Fruit fly (Drosophila melanogaster) whole organism, embryonic: Measurements from ENCODE around the gene cmb.

Experiments
- Antp ChIP-seq: fragments of 200-800 bp; sonication (Bioruptor generic); optimal IDR thresholded peaks from 3 replicates; lab custom pipeline; 2016; ENCODE audit warnings: missing biosample characterization, missing genetic modification characterization
- BEAF-32 ChIP-seq: fragments of 200-800 bp; sonication (Bioruptor generic); optimal IDR thresholded peaks from 3 replicates; lab custom pipeline; 2017; ENCODE audit warnings: missing biosample characterization, missing genetic modification characterization, mild to moderate bottlenecking, moderate library complexity, missing genetic modification reagents
- CG10543 ChIP-seq: fragments of 200-800 bp; sonication (Bioruptor generic); optimal IDR thresholded peaks from 3 replicates; lab custom pipeline; 2017; ENCODE audit warnings: missing biosample characterization, mild to moderate bottlenecking, missing genetic modification characterization, moderate library complexity
- CG11085 ChIP-seq: fragments of 200-800 bp; sonication (Bioruptor generic); IDR thresholded peaks from 2 replicates; pipeline ENCODE4 v1.3.6; 2022; ENCODE audit warnings: missing biosample characterization, missing genetic modification characterization
- CG12104 ChIP-seq: fragments of 200-800 bp; sonication (Bioruptor generic); optimal IDR thresholded peaks from 3 replicates; lab custom pipeline; 2016; ENCODE audit warnings: missing biosample characterization, missing genetic modification characterization
- CG13123 ChIP-seq: fragments of 200-800 bp; sonication (Bioruptor generic); optimal IDR thresholded peaks from 2 replicates; lab custom pipeline; 2016; ENCODE audit warnings: missing biosample characterization, missing genetic modification characterization
- CG13424 ChIP-seq: fragments of 200-800 bp; sonication (Bioruptor generic); optimal IDR thresholded peaks from 2 replicates; lab custom pipeline; 2019; ENCODE audit warnings: missing biosample characterization, mild to moderate bottlenecking, missing genetic modification characterization, moderate library complexity
- CG14860 ChIP-seq: fragments of 200-800 bp; sonication (Bioruptor generic); IDR thresholded peaks from 3 replicates; pipeline ENCODE4 v1.3.6; 2022; ENCODE audit warnings: missing biosample characterization, missing genetic modification characterization; ENCODE audit not compliant: partially characterized antibody
- CG17361 ChIP-seq: fragments of 200-800 bp; sonication (Bioruptor generic); IDR thresholded peaks from 3 replicates; pipeline ENCODE4 v1.3.6; 2022; ENCODE audit warnings: missing biosample characterization, missing genetic modification characterization
- CG18262 ChIP-seq: fragments of 200-800 bp; optimal IDR thresholded peaks from 3 replicates; lab custom pipeline; 2019; ENCODE audit warnings: missing biosample characterization, mild to moderate bottlenecking, missing genetic modification characterization, moderate library complexity
- CG2712 ChIP-seq: fragments of 200-800 bp; optimal IDR thresholded peaks from 3 replicates; lab custom pipeline; 2019; ENCODE audit warnings: missing biosample characterization, mild to moderate bottlenecking, missing genetic modification characterization, moderate library complexity
- CG31441 ChIP-seq: fragments of 200-800 bp; sonication (Bioruptor generic); IDR thresholded peaks from 2 replicates; pipeline ENCODE4 v1.3.6; 2022; ENCODE audit warnings: missing biosample characterization, missing genetic modification characterization
- CG3281 ChIP-seq: fragments of 200-800 bp; sonication (Bioruptor generic); optimal IDR thresholded peaks from 3 replicates; lab custom pipeline; 2017; ENCODE audit warnings: missing biosample characterization, mild to moderate bottlenecking, missing genetic modification characterization
- CG6272 ChIP-seq: fragments of 200-800 bp; sonication (Bioruptor generic); IDR thresholded peaks from 2 replicates; pipeline ENCODE4 v1.3.6; 2022; ENCODE audit warnings: missing biosample characterization, missing genetic modification characterization
- CG7745 ChIP-seq: fragments of 200-800 bp; sonication (Bioruptor generic); optimal IDR thresholded peaks from 2 replicates; lab custom pipeline; 2018; ENCODE audit warnings: missing biosample characterization, mild to moderate bottlenecking, missing genetic modification characterization, moderate library complexity
- CkIIα-i1 ChIP-seq: fragments of 200-800 bp; sonication (Bioruptor generic); IDR thresholded peaks from 2 replicates; pipeline ENCODE4 v1.3.6; 2022; ENCODE audit warnings: missing biosample characterization, missing genetic modification characterization
- Doc2 ChIP-seq: fragments of 200-800 bp; sonication (Bioruptor generic); IDR thresholded peaks from 2 replicates; pipeline ENCODE4 v1.3.6; 2022; ENCODE audit warnings: missing biosample characterization, missing genetic modification characterization
- Gug ChIP-seq: fragments of 200-800 bp; sonication (Bioruptor generic); IDR thresholded peaks from 4 replicates; pipeline ENCODE4 v1.3.6; 2022; ENCODE audit warnings: missing biosample characterization, missing genetic modification characterization
- H2.0 ChIP-seq: fragments of 200-800 bp; sonication (Bioruptor generic); IDR thresholded peaks from 2 replicates; pipeline ENCODE4 v1.3.6; 2022; ENCODE audit warnings: missing biosample characterization, missing genetic modification characterization
- HLH4C ChIP-seq: fragments of 200-800 bp; sonication (Bioruptor generic); IDR thresholded peaks from 3 replicates; pipeline ENCODE4 v1.3.6; 2022; ENCODE audit warnings: missing biosample characterization, missing genetic modification characterization; ENCODE audit not compliant: partially characterized antibody
- Lim3 ChIP-seq: fragments of 200-800 bp; sonication (Bioruptor generic); IDR thresholded peaks from 2 replicates; pipeline ENCODE4 v1.3.6; 2022; ENCODE audit warnings: missing biosample characterization, missing genetic modification characterization
- MBD-R2 ChIP-seq: fragments of 200-800 bp; sonication (Bioruptor generic); IDR thresholded peaks from 2 replicates; pipeline ENCODE4 v1.3.6; 2022; ENCODE audit warnings: missing biosample characterization, missing genetic modification characterization
- NFAT ChIP-seq: fragments of 200-800 bp; sonication (Bioruptor generic); IDR thresholded peaks from 2 replicates; pipeline ENCODE4 v1.3.6; 2022; ENCODE audit warnings: missing biosample characterization, missing genetic modification characterization
- NfI ChIP-seq: fragments of 200-800 bp; sonication (Bioruptor generic); optimal IDR thresholded peaks from 3 replicates; lab custom pipeline; 2018; ENCODE audit warnings: missing biosample characterization, mild to moderate bottlenecking, missing genetic modification characterization, moderate library complexity
- PHDP ChIP-seq: fragments of 200-800 bp; sonication (Bioruptor generic); optimal IDR thresholded peaks from 3 replicates; lab custom pipeline; 2018; ENCODE audit warnings: missing biosample characterization, mild to moderate bottlenecking, missing genetic modification characterization, moderate library complexity
- Ravus ChIP-seq: fragments of 200-800 bp; sonication (Bioruptor generic); IDR thresholded peaks from 2 replicates; pipeline ENCODE4 v1.3.6; 2022; ENCODE audit warnings: missing biosample characterization, missing genetic modification characterization
- Side ChIP-seq: fragments of 200-800 bp; sonication (Bioruptor generic); optimal IDR thresholded peaks from 2 replicates; lab custom pipeline; 2016; ENCODE audit warnings: missing biosample characterization, missing genetic modification characterization
- Xrp1 ChIP-seq: fragments of 200-800 bp; sonication (Bioruptor generic); IDR thresholded peaks from 2 replicates; pipeline ENCODE4 v1.3.6; 2022; ENCODE audit warnings: missing biosample characterization, missing genetic modification characterization
- bowl ChIP-seq: fragments of 200-800 bp; sonication (Bioruptor generic); IDR thresholded peaks from 2 replicates; pipeline ENCODE4 v1.3.6; 2022; ENCODE audit warnings: missing biosample characterization, missing genetic modification characterization
- br ChIP-seq: fragments of >200 bp; optimal IDR thresholded peaks from 2 replicates; lab custom pipeline; 2017
- crc ChIP-seq: fragments of 200-800 bp; sonication (Bioruptor generic); optimal IDR thresholded peaks from 2 replicates; lab custom pipeline; 2016; ENCODE audit warnings: missing biosample characterization, missing genetic modification characterization
- crp ChIP-seq, 2 experiments: fragments of 200-800 bp; sonication (Bioruptor generic); optimal IDR thresholded peaks; 2 replicates in 1 of 2; 3 replicates in 1 of 2; lab custom pipeline; 2017; ENCODE audit warnings: missing biosample characterization in 2 of 2, missing genetic modification characterization in 2 of 2, mild to moderate bottlenecking in 1 of 2, moderate library complexity in 1 of 2
- disco-r ChIP-seq: fragments of 200-800 bp; sonication (Bioruptor generic); optimal IDR thresholded peaks from 2 replicates; lab custom pipeline; 2016; ENCODE audit warnings: missing biosample characterization, missing genetic modification characterization
- ems ChIP-seq: fragments of 200-800 bp; sonication (Bioruptor generic); optimal IDR thresholded peaks from 3 replicates; lab custom pipeline; 2016; ENCODE audit warnings: missing biosample characterization, missing genetic modification characterization
- fd102C ChIP-seq: fragments of 200-800 bp; sonication (Bioruptor generic); optimal IDR thresholded peaks from 2 replicates; lab custom pipeline; 2018; ENCODE audit warnings: missing biosample characterization, mild to moderate bottlenecking, missing genetic modification characterization, moderate library complexity
- gsb ChIP-seq: fragments of 200-800 bp; sonication (Bioruptor generic); IDR thresholded peaks from 2 replicates; pipeline ENCODE4 v1.3.6; 2022; ENCODE audit warnings: missing biosample characterization, missing genetic modification characterization
- hb ChIP-seq: fragments of 200-800 bp; sonication (Bioruptor generic); IDR thresholded peaks from 3 replicates; pipeline ENCODE4 v1.3.6; 2022; ENCODE audit warnings: missing biosample characterization, missing genetic modification characterization; ENCODE audit not compliant: partially characterized antibody
- hbn ChIP-seq: fragments of 200-800 bp; sonication (Bioruptor generic); IDR thresholded peaks from 2 replicates; pipeline ENCODE4 v1.3.6; 2022; ENCODE audit warnings: missing biosample characterization, missing genetic modification characterization; ENCODE audit not compliant: partially characterized antibody
- jigr1 ChIP-seq: fragments of 200-800 bp; sonication (Bioruptor generic); IDR thresholded peaks from 3 replicates; pipeline ENCODE4 v1.3.6; 2022; ENCODE audit warnings: missing biosample characterization, missing genetic modification characterization
- jing ChIP-seq: fragments of 200-800 bp; sonication (Bioruptor generic); optimal IDR thresholded peaks from 2 replicates; lab custom pipeline; 2018; ENCODE audit warnings: missing biosample characterization, mild to moderate bottlenecking, missing genetic modification characterization
- lbe ChIP-seq: fragments of 200-800 bp; sonication (Bioruptor generic); optimal IDR thresholded peaks from 2 replicates; lab custom pipeline; 2016; ENCODE audit warnings: missing biosample characterization, mild to moderate bottlenecking, missing genetic modification characterization
- lilli ChIP-seq: fragments of 200-800 bp; sonication (Bioruptor generic); optimal IDR thresholded peaks from 3 replicates; lab custom pipeline; 2016; ENCODE audit warnings: missing biosample characterization, missing genetic modification characterization
- nerfin-2 ChIP-seq: fragments of 200-800 bp; sonication (Bioruptor generic); IDR thresholded peaks from 2 replicates; pipeline ENCODE4 v1.3.6; 2022; ENCODE audit warnings: missing biosample characterization, missing genetic modification characterization; ENCODE audit not compliant: partially characterized antibody
- nom ChIP-seq: fragments of 200-800 bp; sonication (Bioruptor generic); optimal IDR thresholded peaks from 2 replicates; lab custom pipeline; 2017; ENCODE audit warnings: missing biosample characterization, missing genetic modification characterization, mild to moderate bottlenecking, moderate library complexity, missing genetic modification reagents
- pnt ChIP-seq: fragments of 200-800 bp; sonication (Bioruptor generic); optimal IDR thresholded peaks from 3 replicates; lab custom pipeline; 2016; ENCODE audit warnings: missing biosample characterization, missing genetic modification characterization
- pzg ChIP-seq: fragments of 200-800 bp; sonication (Bioruptor generic); optimal IDR thresholded peaks from 3 replicates; lab custom pipeline; 2018; ENCODE audit warnings: missing biosample characterization, mild to moderate bottlenecking, missing genetic modification characterization, moderate library complexity
- sna ChIP-seq: fragments of 200-800 bp; sonication (Bioruptor generic); IDR thresholded peaks from 2 replicates; pipeline ENCODE4 v1.3.6; 2022; ENCODE audit warnings: missing biosample characterization, missing genetic modification characterization; ENCODE audit not compliant: partially characterized antibody
- z ChIP-seq: fragments of 200-800 bp; sonication (Bioruptor generic); IDR thresholded peaks from 3 replicates; pipeline ENCODE4 v1.3.6; 2022; ENCODE audit warnings: missing biosample characterization, missing genetic modification characterization
- zf30C ChIP-seq: fragments of 200-800 bp; sonication (Bioruptor generic); optimal IDR thresholded peaks from 3 replicates; lab custom pipeline; 2018; ENCODE audit warnings: missing biosample characterization, mild to moderate bottlenecking, missing genetic modification characterization
- zfh1 ChIP-seq: fragments of 200-800 bp; sonication (Bioruptor generic); IDR thresholded peaks from 3 replicates; pipeline ENCODE4 v1.3.6; 2022; ENCODE audit warnings: missing biosample characterization, missing genetic modification characterization

Gene cmb

DNA sequence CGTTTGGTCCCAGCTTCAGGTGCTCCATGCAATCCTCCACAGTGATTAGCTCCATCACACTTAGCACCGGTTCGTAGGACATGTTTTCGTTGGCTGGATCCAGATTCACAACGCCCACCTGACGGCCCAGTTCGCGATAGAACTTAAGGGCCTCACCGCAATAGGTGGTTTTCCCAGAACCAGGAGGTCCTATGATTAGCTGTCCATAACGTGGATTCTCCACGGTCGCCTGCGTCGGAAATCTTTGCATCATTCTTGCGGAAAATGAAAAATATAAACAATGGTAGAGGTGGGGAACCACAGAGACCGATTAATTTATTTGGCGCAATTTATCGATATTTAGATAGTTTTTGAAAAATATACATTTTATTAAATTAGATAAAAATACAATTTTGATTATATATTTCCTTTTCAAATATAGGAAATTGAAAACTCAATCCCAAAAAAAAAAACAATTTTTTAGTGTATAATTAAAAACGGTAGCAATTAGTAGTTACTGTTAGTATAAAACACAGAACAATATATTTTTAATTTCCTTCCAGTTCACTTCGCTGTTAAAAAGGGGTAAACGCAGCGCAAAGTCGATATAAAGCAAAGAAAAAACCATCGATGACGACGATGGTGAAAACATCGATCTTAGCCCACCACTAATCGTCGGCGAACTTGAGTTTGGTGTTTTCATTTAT lies 30.1 kb upstream of the cmb start, which contains the start of the genes CG10222 and flr (continued):
- TF ChIP-seq nom (GFP tag; lab: Kevin White, UChicago) (no peak), crc (no peak), bowl (GFP tag; lab: Robert Waterston, UW) (no peak), BEAF-32 (GFP tag; lab: Kevin White, UChicago) (peak; percentile 73), zfh1 (GFP tag; lab: Robert Waterston, UW) (no peak), gsb (no peak), crp (GFP tag; optimal IDR thresholded peaks at IDR 0.05; lab: Kevin White, UChicago) (no peak), CG12104 (GFP tag; lab: Kevin White, UChicago) (peak; percentile 20), Gug (GFP tag; lab: Robert Waterston, UW) (no peak), pzg (peak; percentile 22), CG13123 (GFP tag; lab: Kevin White, UChicago) (no peak), fd102C (no peak), jigr1 (GFP tag; lab: Robert Waterston, UW) (peak; percentile 14; the same call in 1 of the 3 replicates), NFAT (GFP tag; lab: Robert Waterston, UW) (no peak), CkIIα-i1 (GFP tag; lab: Robert Waterston, UW) (no peak), CG17361 (GFP tag; lab: Robert Waterston, UW) (peak; percentile 45; the same call in 1 of the 3 replicates), HLH4C (peak; percentile 82), Antp (GFP tag; lab: Kevin White, UChicago) (no peak), CG14860 (GFP tag; lab: Robert Waterston, UW) (peak; percentile 69), CG6272 (no peak), lbe (GFP tag; lab: Kevin White, UChicago) (no peak), nerfin-2 (GFP tag; lab: Robert Waterston, UW) (peak; percentile 44; the same call in 1 of the 2 replicates), br (lab: Kevin White, UChicago) (no peak), CG18262 (tag; lab: Kevin White, UChicago) (peak; percentile 32), jing (GFP tag; lab: Kevin White, UChicago) (no peak), CG11085 (GFP tag; lab: Robert Waterston, UW) (no peak), CG10543 (GFP tag; lab: Kevin White, UChicago) (peak; percentile 30), ems (GFP tag; lab: Kevin White, UChicago) (no peak), z (GFP tag; lab: Robert Waterston, UW) (no peak), NfI (GFP tag; lab: Kevin White, UChicago) (no peak), H2.0 (GFP tag; lab: Robert Waterston, UW) (no peak), hbn (GFP tag; lab: Robert Waterston, UW) (peak; percentile 66; the same call in 1 of the 2 replicates), CG13424 (tag; lab: Kevin White, UChicago) (peak; percentile 18), CG2712 (peak; percentile 13), Xrp1 (no peak), pnt (no peak), sna (GFP tag; lab: Robert Waterston, UW) (0 out of 2 replicates have a peak, but pooled peaks have one; percentile 51), lilli (GFP tag; lab: Kevin White, UChicago) (peak; percentile 34), zf30C (GFP tag; lab: Kevin White, UChicago) (no peak), MBD-R2 (GFP tag; lab: Robert Waterston, UW) (peak; percentile 65), hb (GFP tag; lab: Robert Waterston, UW) (peak; percentile 69), CG31441 (GFP tag; lab: Robert Waterston, UW) (peak; percentile 45; the same call in 1 of the 2 replicates), PHDP (tag; lab: Kevin White, UChicago) (no peak), Ravus (GFP tag; lab: Robert Waterston, UW) (no peak), Lim3 (no peak), Side (GFP tag; lab: Kevin White, UChicago) (no peak), Doc2 (GFP tag; lab: Robert Waterston, UW) (no peak), CG7745 (tag; lab: Kevin White, UChicago) (no peak), disco-r (GFP tag; lab: Kevin White, UChicago) (no peak), CG3281 (peak; percentile 15)
